ENCODE assay signal across 1 worm cellular context in the genomic region with DNA sequence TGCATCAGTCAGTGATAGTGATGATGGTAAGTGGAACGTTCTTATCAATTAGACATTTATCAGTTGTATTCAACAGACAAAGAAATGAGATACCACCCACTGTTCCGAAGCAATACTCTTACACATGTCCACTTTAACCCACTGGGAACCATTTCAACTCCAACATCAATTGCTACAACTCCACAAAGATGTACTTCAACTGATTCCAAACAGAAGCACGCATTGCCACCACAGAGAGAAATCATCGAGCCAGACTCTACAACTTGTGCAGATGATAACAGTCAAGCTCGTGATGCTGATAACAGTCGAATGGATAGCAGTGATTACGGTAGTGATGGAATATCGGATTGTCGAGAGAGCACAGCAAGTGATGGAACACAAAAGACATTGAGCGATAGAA.
TF ChIP-seq lines count a peak whose summit lies in the region.

No protein-coding gene starts in this region.

TF ChIP-seq in whole organism, L4 larva, 104 proteins besides CTCF, POLR2A, EP300 and RAD21 (continued from another document):
- TF ChIP-seq ceh-44 (GFP tag; IDR thresholded peaks at IDR 0.05; lab: Robert Waterston, UW) (no peak), nhr-10 (tag; optimal IDR thresholded peaks at IDR 0.05; lab: Kevin White, UChicago) (no peak), fos-1 (tag; optimal IDR thresholded peaks at IDR 0.05; lab: Kevin White, UChicago) (no peak)
